Worm (Caenorhabditis elegans): Measurements from ENCODE around the gene W08A12.2.

- TF ChIP-seq lin-39 (tag; optimal IDR thresholded peaks at IDR 0.05): no peak
- TF ChIP-seq zfp-2 (tag; optimal IDR thresholded peaks at IDR 0.05): no peak
- TF ChIP-seq gei-8 (GFP tag; optimal IDR thresholded peaks at IDR 0.05): no peak
Measured at ce11 chrV:3695254-3695653, 9.6 kb upstream of the W08A12.2 start.
